Worm (Caenorhabditis elegans): ENCODE measurements around the gene sri-73.

sri-73 gene

ce11 chrV:565984-566383 lies at the start of gene sri-73:
sri-73 (minus strand) TSS chrV:566084.
- TF ChIP-seq spr-3 (GFP tag; optimal IDR thresholded peaks at IDR 0.05) = no peak
- no peak for TF ChIP-seq lin-15B (tag; optimal IDR thresholded peaks at IDR 0.05)
- TF ChIP-seq hmg-1.1 (GFP tag; IDR thresholded peaks at IDR 0.05) = no peak
- no peak for TF ChIP-seq skn-1 (tag; optimal IDR thresholded peaks at IDR 0.05)
- no peak for TF ChIP-seq nhr-25 (tag; optimal IDR thresholded peaks at IDR 0.05; ENCODE audit: borderline replicate concordance, insufficient read depth)
- TF ChIP-seq aly-2 (tag; optimal IDR thresholded peaks at IDR 0.05) = no peak
- TF ChIP-seq mdl-1 (tag; optimal IDR thresholded peaks at IDR 0.05) = no peak
- TF ChIP-seq daf-8 (GFP tag; IDR thresholded peaks at IDR 0.05) = no peak
- no peak for TF ChIP-seq zag-1 (tag; optimal IDR thresholded peaks at IDR 0.05)

ce11 chrV:615275-615674 lies 49.4 kb upstream of the sri-73 start, which contains the start of gene F48G7.13:
F48G7.13 (plus strand) TSS chrV:615575.
- TF ChIP-seq spr-1 (tag; optimal IDR thresholded peaks at IDR 0.05) (no peak), daf-16 (GFP tag; optimal IDR thresholded peaks at IDR 0.05) (no peak), daf-16 (tag; optimal IDR thresholded peaks at IDR 0.05) (peak; percentile 55)

- peak; percentile 70 for TF ChIP-seq hlh-30 (tag; optimal IDR thresholded peaks at IDR 0.05; ENCODE audit: insufficient read depth)
- TF ChIP-seq nhr-28 (tag; optimal IDR thresholded peaks at IDR 0.05) = peak; percentile 9
- no peak for TF ChIP-seq mdl-1 (tag; optimal IDR thresholded peaks at IDR 0.05)
Measured at ce11 chrV:610217-610616, 44.3 kb upstream of the sri-73 start, which contains the start of gene nhr-90. nhr-90 (plus strand) TSS chrV:610512.

- TF ChIP-seq gei-8 (GFP tag; optimal IDR thresholded peaks at IDR 0.05) (no peak), mes-2 (tag; optimal IDR thresholded peaks at IDR 0.05; ENCODE audit: poor library complexity, severe bottlenecking) (no peak), lin-39 (tag; optimal IDR thresholded peaks at IDR 0.05) (no peak), spr-1 (tag; optimal IDR thresholded peaks at IDR 0.05) (no peak), ZK546.5 (tag; optimal IDR thresholded peaks at IDR 0.05) (no peak), duxl-1 (tag; optimal IDR thresholded peaks at IDR 0.05; ENCODE audit: poor library complexity) (no peak), nhr-25 (tag; optimal IDR thresholded peaks at IDR 0.05; ENCODE audit: borderline replicate concordance, insufficient read depth) (no peak), mxl-2 (GFP tag; conservative IDR thresholded peaks at IDR 0.05) (no peak), ctbp-1 (GFP tag; IDR thresholded peaks at IDR 0.05) (no peak)
Measured at ce11 chrV:609671-610070, 43.8 kb upstream of the sri-73 start, which contains the start of gene srlf-36. srlf-36 (minus strand) TSS chrV:609771.

- TF ChIP-seq nhr-77 (tag; optimal IDR thresholded peaks at IDR 0.05) = no peak
- no peak for TF ChIP-seq nhr-76 (tag; optimal IDR thresholded peaks at IDR 0.05)
- no peak for TF ChIP-seq tag-97 (GFP tag; IDR thresholded peaks at IDR 0.05)
- no peak for TF ChIP-seq zfp-2 (tag; optimal IDR thresholded peaks at IDR 0.05)
- TF ChIP-seq tra-1 (GFP tag; IDR thresholded peaks at IDR 0.05) = no peak
- TF ChIP-seq dmd-9 (GFP tag; IDR thresholded peaks at IDR 0.05) = no peak
- no peak for TF ChIP-seq ceh-62 (tag; optimal IDR thresholded peaks at IDR 0.05)
- no peak for TF ChIP-seq daf-16 (GFP tag; optimal IDR thresholded peaks at IDR 0.05)
- no peak for TF ChIP-seq daf-16 (tag; optimal IDR thresholded peaks at IDR 0.05)
- no peak for TF ChIP-seq nhr-111 (GFP tag; optimal IDR thresholded peaks at IDR 0.05)
- no peak for TF ChIP-seq F49E8.2 (tag; optimal IDR thresholded peaks at IDR 0.05; ENCODE audit: borderline replicate concordance)
- no peak for TF ChIP-seq unc-130 (GFP tag; optimal IDR thresholded peaks at IDR 0.05)
- no peak for TF ChIP-seq daf-12 (tag; optimal IDR thresholded peaks at IDR 0.05)
- TF ChIP-seq nhr-41 (GFP tag; IDR thresholded peaks at IDR 0.05) = no peak
- TF ChIP-seq madf-5 (GFP tag; IDR thresholded peaks at IDR 0.05) = no peak
Measured at ce11 chrV:608844-609243, 43.0 kb upstream of the sri-73 start, which contains the start of gene srw-109. srw-109 (minus strand) TSS chrV:608944.

Measured in whole organism, L4 larva.